Fruit fly (Drosophila melanogaster): Measurements from ENCODE around the gene Cap-D3.

Cap-D3 gene

DNA sequence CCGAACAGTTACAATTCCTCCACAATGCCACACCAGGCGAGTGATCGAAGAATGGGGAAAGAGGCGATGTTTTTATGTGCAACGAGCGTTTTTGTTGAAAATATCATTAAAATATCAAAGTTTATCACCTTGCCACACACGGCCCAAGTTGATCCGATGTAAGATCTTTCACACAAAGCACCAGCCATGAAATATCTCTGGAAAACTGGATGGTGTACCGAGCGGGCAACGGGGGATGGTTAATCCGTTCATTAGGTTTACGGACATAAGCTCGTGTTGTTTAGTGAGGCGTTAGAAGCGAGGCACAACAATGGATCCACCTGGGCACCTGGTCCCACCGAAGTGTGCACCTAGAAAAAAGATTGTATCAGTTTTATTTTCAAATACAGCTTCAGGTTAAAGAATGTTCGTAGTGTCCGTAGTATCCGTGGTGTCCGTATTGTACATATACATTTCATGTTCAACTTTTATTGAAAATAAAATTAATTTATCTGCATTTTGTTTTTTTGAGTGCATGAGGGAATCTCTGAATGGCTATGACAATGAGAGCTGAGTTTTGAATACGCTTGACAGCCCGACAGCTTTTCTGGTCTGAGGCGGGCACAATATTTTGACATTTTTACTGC lies 29.1 kb upstream of the Cap-D3 start:
- TF ChIP-seq Dll (optimal IDR thresholded peaks at IDR 0.05) (no peak), EcR (GFP tag; optimal IDR thresholded peaks at IDR 0.05) (no peak), psq (optimal IDR thresholded peaks at IDR 0.05) (no peak), pan (optimal IDR thresholded peaks at IDR 0.05) (no peak), usp (GFP tag; optimal IDR thresholded peaks at IDR 0.05) (no peak), CG8478 (optimal IDR thresholded peaks at IDR 0.05) (no peak)

dm6 chr2L:5499458-5499857 lies 26.2 kb upstream of the Cap-D3 start:
- TF ChIP-seq CG8478 (optimal IDR thresholded peaks at IDR 0.05) (no peak), Dll (optimal IDR thresholded peaks at IDR 0.05) (no peak), EcR (GFP tag; optimal IDR thresholded peaks at IDR 0.05) (no peak), usp (GFP tag; optimal IDR thresholded peaks at IDR 0.05) (no peak), pan (optimal IDR thresholded peaks at IDR 0.05) (no peak), psq (optimal IDR thresholded peaks at IDR 0.05) (no peak)

dm6 chr2L:5501335-5501734 lies 24.4 kb upstream of the Cap-D3 start:
- TF ChIP-seq CG8478 (optimal IDR thresholded peaks at IDR 0.05) = no peak
- TF ChIP-seq Dll (optimal IDR thresholded peaks at IDR 0.05) = no peak
- no peak for TF ChIP-seq usp (GFP tag; optimal IDR thresholded peaks at IDR 0.05)
- no peak for TF ChIP-seq psq (optimal IDR thresholded peaks at IDR 0.05)
- TF ChIP-seq EcR (GFP tag; optimal IDR thresholded peaks at IDR 0.05) = no peak
- no peak for TF ChIP-seq pan (optimal IDR thresholded peaks at IDR 0.05)

DNA sequence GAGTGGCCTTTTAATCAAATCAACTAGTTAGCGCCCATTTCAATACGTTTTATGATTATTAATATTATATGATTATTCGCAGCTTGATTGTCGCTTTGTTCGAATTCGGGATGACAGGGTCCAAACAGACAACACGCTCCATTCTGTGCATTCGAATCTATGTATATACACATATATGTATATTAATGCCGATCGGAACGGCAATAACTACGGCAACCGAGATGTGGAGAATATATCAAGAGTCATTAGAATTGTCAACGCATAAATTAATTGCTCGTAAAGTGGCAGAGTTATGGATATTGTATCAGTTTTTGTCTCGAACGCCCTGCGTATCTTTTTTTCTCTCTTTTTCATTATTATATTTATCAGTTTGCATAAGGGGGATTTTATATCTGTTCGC lies 22.8 kb upstream of the Cap-D3 start:
- TF ChIP-seq CG8478 (optimal IDR thresholded peaks at IDR 0.05) = no peak
- no peak for TF ChIP-seq pan (optimal IDR thresholded peaks at IDR 0.05)
- no peak for TF ChIP-seq psq (optimal IDR thresholded peaks at IDR 0.05)
- TF ChIP-seq usp (GFP tag; optimal IDR thresholded peaks at IDR 0.05) = no peak
- no peak for TF ChIP-seq EcR (GFP tag; optimal IDR thresholded peaks at IDR 0.05)
- TF ChIP-seq Dll (optimal IDR thresholded peaks at IDR 0.05) = no peak

DNA sequence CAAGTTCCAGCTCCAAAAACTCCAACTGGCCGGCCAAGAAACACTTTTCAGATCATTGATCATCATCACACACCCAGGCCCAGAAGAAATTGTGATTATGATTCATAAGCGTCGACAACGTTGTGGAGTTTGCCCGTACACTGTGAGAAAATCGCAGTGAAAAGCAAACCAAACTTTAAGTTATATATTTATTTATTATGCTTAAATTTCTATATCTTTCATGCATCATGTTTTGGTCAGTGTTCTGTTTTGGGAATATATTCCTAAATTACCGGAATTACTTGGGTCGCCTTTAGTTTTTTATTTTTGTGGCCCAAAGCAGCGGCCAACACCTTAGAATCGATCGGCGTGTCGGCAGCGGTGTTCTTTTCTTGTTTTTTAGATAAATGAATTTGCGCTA lies 20.6 kb upstream of the Cap-D3 start:
- TF ChIP-seq pan (optimal IDR thresholded peaks at IDR 0.05) = no peak
- no peak for TF ChIP-seq CG8478 (optimal IDR thresholded peaks at IDR 0.05)
- no peak for TF ChIP-seq psq (optimal IDR thresholded peaks at IDR 0.05)
- no peak for TF ChIP-seq usp (GFP tag; optimal IDR thresholded peaks at IDR 0.05)
- TF ChIP-seq EcR (GFP tag; optimal IDR thresholded peaks at IDR 0.05) = no peak
- TF ChIP-seq Dll (optimal IDR thresholded peaks at IDR 0.05) = no peak

DNA sequence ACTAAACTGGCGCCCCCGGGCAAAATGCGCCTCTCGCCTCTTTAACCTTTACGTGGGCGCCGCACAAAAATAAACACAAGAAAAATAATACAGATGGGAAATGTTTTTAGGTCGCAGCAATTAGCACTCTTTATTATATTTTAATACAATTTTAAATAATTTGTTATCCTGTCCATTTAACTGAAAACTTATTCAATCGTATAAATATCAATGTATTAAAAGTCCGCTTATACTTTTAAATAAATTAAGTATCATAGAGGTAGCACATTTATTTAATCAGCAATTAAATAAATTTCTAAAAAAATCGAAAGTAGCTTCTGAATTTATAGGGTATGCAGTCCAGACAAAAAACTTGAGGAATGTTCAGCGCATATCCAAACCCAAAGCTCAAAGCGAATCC lies 18.6 kb upstream of the Cap-D3 start:
- no peak for TF ChIP-seq pan (optimal IDR thresholded peaks at IDR 0.05)
- TF ChIP-seq psq (optimal IDR thresholded peaks at IDR 0.05) = no peak
- no peak for TF ChIP-seq Dll (optimal IDR thresholded peaks at IDR 0.05)
- TF ChIP-seq EcR (GFP tag; optimal IDR thresholded peaks at IDR 0.05) = no peak
- TF ChIP-seq usp (GFP tag; optimal IDR thresholded peaks at IDR 0.05) = no peak
- no peak for TF ChIP-seq CG8478 (optimal IDR thresholded peaks at IDR 0.05)

dm6 chr2L:5507823-5508438 lies 17.8 kb upstream of the Cap-D3 start:
- no peak for TF ChIP-seq Dll (optimal IDR thresholded peaks at IDR 0.05)
- no peak for TF ChIP-seq pan (optimal IDR thresholded peaks at IDR 0.05)
- no peak for TF ChIP-seq EcR (GFP tag; optimal IDR thresholded peaks at IDR 0.05)
- no peak for TF ChIP-seq CG8478 (optimal IDR thresholded peaks at IDR 0.05)
- TF ChIP-seq usp (GFP tag; optimal IDR thresholded peaks at IDR 0.05) = no peak
- TF ChIP-seq psq (optimal IDR thresholded peaks at IDR 0.05) = no peak

DNA sequence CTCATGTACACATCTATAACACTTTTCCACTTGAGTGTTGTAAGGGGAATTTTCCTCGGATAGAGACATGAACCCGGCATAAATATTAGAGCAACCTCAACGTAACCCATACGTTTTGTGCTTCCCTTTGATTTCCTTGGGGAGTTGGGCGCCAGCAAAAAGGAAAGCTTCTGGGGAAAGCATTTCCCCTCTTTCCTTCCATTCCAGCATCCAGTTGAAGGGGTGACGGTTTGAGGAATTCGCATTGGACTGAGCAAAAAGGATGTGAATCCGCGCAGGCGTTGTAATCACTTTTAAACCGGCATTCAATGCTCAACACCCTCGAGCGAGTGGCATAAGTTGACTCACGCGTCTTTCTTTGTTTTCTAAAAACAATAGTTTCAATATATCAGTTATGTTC lies 10.8 kb upstream of the Cap-D3 start:
- TF ChIP-seq CG8478 (optimal IDR thresholded peaks at IDR 0.05) = no peak
- TF ChIP-seq psq (optimal IDR thresholded peaks at IDR 0.05) = no peak
- TF ChIP-seq pan (optimal IDR thresholded peaks at IDR 0.05) = no peak
- TF ChIP-seq Dll (optimal IDR thresholded peaks at IDR 0.05) = no peak
- no peak for TF ChIP-seq EcR (GFP tag; optimal IDR thresholded peaks at IDR 0.05)
- TF ChIP-seq usp (GFP tag; optimal IDR thresholded peaks at IDR 0.05) = no peak

- TF ChIP-seq usp (GFP tag; optimal IDR thresholded peaks at IDR 0.05) (no peak), psq (optimal IDR thresholded peaks at IDR 0.05) (no peak), EcR (GFP tag; optimal IDR thresholded peaks at IDR 0.05) (no peak), Dll (optimal IDR thresholded peaks at IDR 0.05) (no peak), CG8478 (optimal IDR thresholded peaks at IDR 0.05) (no peak), pan (optimal IDR thresholded peaks at IDR 0.05) (no peak)
Observed at dm6 chr2L:5517393-5517792, 8.3 kb upstream of the Cap-D3 start, which contains the start of gene CG14020. CG14020 (plus strand) TSS chr2L:5517737.

DNA sequence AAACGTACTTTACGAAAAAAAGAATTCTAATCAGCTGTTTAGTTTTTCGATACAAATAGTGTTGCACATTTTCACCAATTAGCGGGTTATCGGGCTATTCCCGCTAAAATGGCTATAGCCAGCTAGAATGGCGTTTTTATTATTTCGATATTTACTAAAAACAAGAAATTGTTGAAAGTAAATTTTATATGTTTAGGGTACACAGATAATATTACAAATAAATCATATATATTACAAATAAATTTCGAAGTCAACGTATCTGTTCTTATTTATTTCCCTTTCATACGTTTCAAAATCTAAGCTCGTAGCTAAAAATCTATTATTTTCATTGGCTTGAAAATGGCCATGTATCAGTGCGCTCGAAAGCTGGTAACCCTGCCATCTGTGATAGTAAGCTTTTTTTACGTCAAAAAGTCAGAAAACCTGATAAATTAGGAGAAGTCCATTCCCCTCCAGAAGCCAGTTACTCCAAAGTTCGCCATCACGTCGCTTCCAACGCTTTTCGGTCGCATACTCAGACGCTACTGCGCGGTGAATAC lies 5.8 kb upstream of the Cap-D3 start, which contains the start of the genes CG7382 and cl:
CG7382 (minus strand) TSS at position 51 of the 539 bp plus-strand sequence.
cl (plus strand) TSS at position 290 of the 539 bp plus-strand sequence.
- TF ChIP-seq CG8478 (optimal IDR thresholded peaks at IDR 0.05) (no peak), Dll (optimal IDR thresholded peaks at IDR 0.05) (no peak), pan (optimal IDR thresholded peaks at IDR 0.05) (no peak)

dm6 chr2L:5520757-5521156 lies 4.9 kb upstream of the Cap-D3 start:
- TF ChIP-seq CG8478 (optimal IDR thresholded peaks at IDR 0.05) (no peak), psq (optimal IDR thresholded peaks at IDR 0.05) (no peak), pan (optimal IDR thresholded peaks at IDR 0.05) (no peak), usp (GFP tag; optimal IDR thresholded peaks at IDR 0.05) (no peak), Dll (optimal IDR thresholded peaks at IDR 0.05) (no peak), EcR (GFP tag; optimal IDR thresholded peaks at IDR 0.05) (no peak)

DNA sequence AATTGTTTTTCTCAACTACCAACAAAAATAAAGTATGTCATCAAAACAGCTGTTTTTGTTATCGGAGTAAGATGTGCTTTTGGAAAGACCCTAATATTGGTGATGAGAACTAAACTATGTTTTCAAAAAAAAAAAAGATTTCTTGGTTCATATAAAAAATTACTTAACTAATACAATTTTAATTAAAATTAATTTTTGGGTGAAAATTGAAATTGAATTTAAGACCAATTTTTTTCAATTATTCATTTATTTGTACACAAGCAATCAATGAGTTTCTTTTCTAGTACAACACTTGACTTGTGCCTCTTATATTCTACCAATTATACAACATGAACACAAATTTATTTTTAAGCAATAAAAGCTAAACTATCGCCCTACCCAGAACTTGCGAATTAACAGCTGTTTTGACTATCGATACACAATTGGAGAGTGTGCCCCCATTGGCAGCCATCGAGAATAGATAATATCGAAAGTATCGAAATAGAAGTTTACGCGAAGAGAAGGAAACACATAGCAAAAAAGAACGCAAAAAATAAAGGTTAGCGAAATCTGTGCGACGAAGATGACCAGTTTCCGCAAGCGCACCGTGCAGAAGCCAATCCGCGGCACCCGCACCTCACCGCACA lies 1.7 kb upstream of the Cap-D3 start, which contains the start of the genes Vps52 and Elp4:
Vps52 (minus strand) TSS at position 51 of the 626 bp plus-strand sequence.
Elp4 (plus strand) TSS at position 292 of the 626 bp plus-strand sequence.
- no peak for TF ChIP-seq pan (optimal IDR thresholded peaks at IDR 0.05)
- no peak for TF ChIP-seq psq (optimal IDR thresholded peaks at IDR 0.05)
- TF ChIP-seq CG8478 (optimal IDR thresholded peaks at IDR 0.05) = no peak

All from whole organism.